Fruit fly (Drosophila melanogaster) whole organism, prepupa: ENCODE results near the gene wkd.

Experiments
- Blimp-1 ChIP-seq: fragments of 200-800 bp; sonication (Bioruptor generic); optimal IDR thresholded peaks from 3 replicates; lab custom pipeline; 2017; ENCODE audit warnings: missing biosample characterization, missing genetic modification characterization, mild to moderate bottlenecking, moderate library complexity, missing genetic modification reagents
- CG10631 ChIP-seq: fragments of 200-800 bp; sonication (Bioruptor generic); optimal IDR thresholded peaks from 2 replicates; lab custom pipeline; 2016; ENCODE audit warnings: missing biosample characterization, missing genetic modification characterization
- CG10669 ChIP-seq: fragments of 200-800 bp; sonication (Bioruptor generic); optimal IDR thresholded peaks from 3 replicates; lab custom pipeline; 2018; ENCODE audit warnings: missing biosample characterization, mild to moderate bottlenecking, missing genetic modification characterization, moderate library complexity
- CG11294 ChIP-seq: fragments of 200-800 bp; sonication (Bioruptor generic); IDR thresholded peaks from 2 replicates; pipeline ENCODE4 v1.3.6; 2022; ENCODE audit warnings: missing biosample characterization, missing genetic modification characterization
- CG11762 ChIP-seq: fragments of 200-800 bp; sonication (Bioruptor generic); optimal IDR thresholded peaks from 3 replicates; lab custom pipeline; 2016; ENCODE audit warnings: missing biosample characterization, missing genetic modification characterization; ENCODE audit not compliant: insufficient read depth
- CG11902 ChIP-seq: fragments of 200-800 bp; sonication (Bioruptor generic); optimal IDR thresholded peaks from 3 replicates; lab custom pipeline; 2016; ENCODE audit warnings: missing biosample characterization, missing genetic modification characterization
- CG15336 ChIP-seq: fragments of 200-800 bp; sonication (Bioruptor generic); IDR thresholded peaks from 2 replicates; pipeline ENCODE4 v1.3.6; 2022; ENCODE audit warnings: missing biosample characterization, missing genetic modification characterization
- CG16779 ChIP-seq: fragments of 200-800 bp; sonication (Bioruptor generic); optimal IDR thresholded peaks from 3 replicates; lab custom pipeline; 2017; ENCODE audit warnings: missing biosample characterization, mild to moderate bottlenecking, missing genetic modification characterization
- CG31627 ChIP-seq: fragments of 200-800 bp; sonication (Bioruptor generic); optimal IDR thresholded peaks from 3 replicates; lab custom pipeline; 2016; ENCODE audit warnings: missing biosample characterization, missing genetic modification characterization
- CG32006 ChIP-seq: fragments of 200-800 bp; sonication (Bioruptor generic); optimal IDR thresholded peaks from 3 replicates; lab custom pipeline; 2017; ENCODE audit warnings: missing biosample characterization, mild to moderate bottlenecking, missing genetic modification characterization
- CG34406 ChIP-seq: fragments of 200-800 bp; sonication (Bioruptor generic); optimal IDR thresholded peaks from 3 replicates; lab custom pipeline; 2016; ENCODE audit warnings: missing biosample characterization, missing genetic modification characterization
- CG3919 ChIP-seq: fragments of 200-800 bp; sonication (Bioruptor generic); optimal IDR thresholded peaks from 3 replicates; lab custom pipeline; 2016; ENCODE audit warnings: missing biosample characterization, missing genetic modification characterization
- CG4318 ChIP-seq: fragments of 200-800 bp; sonication (Bioruptor generic); optimal IDR thresholded peaks from 3 replicates; lab custom pipeline; 2017; ENCODE audit warnings: missing biosample characterization, mild to moderate bottlenecking, missing genetic modification characterization
- CG6163 ChIP-seq: fragments of 200-800 bp; sonication (Bioruptor generic); IDR thresholded peaks from 3 replicates; pipeline ENCODE4 v1.3.6; 2022; ENCODE audit warnings: missing biosample characterization, missing genetic modification characterization
- CG6276 ChIP-seq: fragments of 200-800 bp; sonication (Bioruptor generic); optimal IDR thresholded peaks from 2 replicates; lab custom pipeline; 2017; ENCODE audit warnings: missing biosample characterization, mild to moderate bottlenecking, missing genetic modification characterization
- CG6792 ChIP-seq: fragments of 200-800 bp; sonication (Bioruptor generic); optimal IDR thresholded peaks from 3 replicates; lab custom pipeline; 2016; ENCODE audit warnings: missing biosample characterization, missing genetic modification characterization
- CG6808 ChIP-seq: fragments of 200-800 bp; sonication (Bioruptor generic); optimal IDR thresholded peaks from 3 replicates; lab custom pipeline; 2017; ENCODE audit warnings: missing biosample characterization, missing genetic modification characterization, mild to moderate bottlenecking, moderate library complexity, missing genetic modification reagents
- CG7368 ChIP-seq: fragments of 200-800 bp; sonication (Bioruptor generic); optimal IDR thresholded peaks from 3 replicates; lab custom pipeline; 2016; ENCODE audit warnings: missing biosample characterization, missing genetic modification characterization
- CG8119 ChIP-seq: fragments of 200-800 bp; sonication (Bioruptor generic); IDR thresholded peaks from 3 replicates; pipeline ENCODE4 v1.3.6; 2022; ENCODE audit warnings: missing biosample characterization, missing genetic modification characterization
- CG8319 ChIP-seq: fragments of 200-800 bp; sonication (Bioruptor generic); optimal IDR thresholded peaks from 3 replicates; lab custom pipeline; 2016; ENCODE audit warnings: missing biosample characterization, missing genetic modification characterization
- Eip75B ChIP-seq: fragments of 200-800 bp; sonication (Bioruptor generic); optimal IDR thresholded peaks from 3 replicates; lab custom pipeline; 2016; ENCODE audit warnings: missing biosample characterization, missing genetic modification characterization
- Eip78C ChIP-seq: fragments of 200-800 bp; sonication (Bioruptor generic); peaks from one replicate; lab custom pipeline; 2016; ENCODE audit warnings: missing biosample characterization, missing genetic modification characterization
- Ets21C ChIP-seq: fragments of 200-800 bp; sonication (Bioruptor generic); optimal IDR thresholded peaks from 3 replicates; lab custom pipeline; 2016; ENCODE audit warnings: missing biosample characterization, missing genetic modification characterization
- Ets96B ChIP-seq: fragments of 200-800 bp; optimal IDR thresholded peaks from 2 replicates; lab custom pipeline; 2019; ENCODE audit warnings: missing biosample characterization, mild to moderate bottlenecking, missing genetic modification characterization, moderate library complexity
- Hr38 ChIP-seq: sonication (Bioruptor generic); optimal IDR thresholded peaks from 2 replicates; lab custom pipeline; 2016; ENCODE audit warnings: missing biosample characterization, missing genetic modification characterization
- Hr39 ChIP-seq: fragments of 200-800 bp; sonication (Bioruptor generic); optimal IDR thresholded peaks from 2 replicates; lab custom pipeline; 2016; ENCODE audit warnings: missing biosample characterization, missing genetic modification characterization
- Hr4 ChIP-seq: fragments of 200-800 bp; sonication (Bioruptor generic); optimal IDR thresholded peaks from 3 replicates; lab custom pipeline; 2016; ENCODE audit warnings: missing biosample characterization, missing genetic modification characterization
- Lpt ChIP-seq: fragments of 200-800 bp; sonication (Bioruptor generic); optimal IDR thresholded peaks from 3 replicates; lab custom pipeline; 2016; ENCODE audit warnings: missing biosample characterization, missing genetic modification characterization
- Met ChIP-seq: fragments of 200-800 bp; sonication (Bioruptor generic); optimal IDR thresholded peaks from 3 replicates; lab custom pipeline; 2016; ENCODE audit warnings: missing biosample characterization, missing genetic modification characterization
- Smox ChIP-seq: fragments of 200-800 bp; sonication (Bioruptor generic); optimal IDR thresholded peaks from 3 replicates; lab custom pipeline; 2016; ENCODE audit warnings: missing biosample characterization, missing genetic modification characterization
- Sox14 ChIP-seq: fragments of 200-800 bp; sonication (Bioruptor generic); optimal IDR thresholded peaks from 3 replicates; lab custom pipeline; 2016; ENCODE audit warnings: missing biosample characterization, missing genetic modification characterization
- Sox15 ChIP-seq: fragments of 200-800 bp; sonication (Bioruptor generic); optimal IDR thresholded peaks from 3 replicates; lab custom pipeline; 2016; ENCODE audit warnings: missing biosample characterization, missing genetic modification characterization
- achi ChIP-seq: fragments of 200-800 bp; sonication (Bioruptor generic); optimal IDR thresholded peaks from 3 replicates; lab custom pipeline; 2016; ENCODE audit warnings: missing biosample characterization, missing genetic modification characterization
- acj6 ChIP-seq: fragments of 200-800 bp; sonication (Bioruptor generic); optimal IDR thresholded peaks from 3 replicates; lab custom pipeline; 2016; ENCODE audit warnings: missing biosample characterization, missing genetic modification characterization
- dac ChIP-seq: fragments of 200-800 bp; sonication (Bioruptor generic); optimal IDR thresholded peaks from 2 replicates; lab custom pipeline; 2017; ENCODE audit warnings: missing biosample characterization, mild to moderate bottlenecking, missing genetic modification characterization
- eg ChIP-seq: fragments of 200-800 bp; sonication (Bioruptor generic); IDR thresholded peaks from 3 replicates; pipeline ENCODE4 v1.3.6; 2022; ENCODE audit warnings: missing biosample characterization, missing genetic modification characterization
- esn ChIP-seq: fragments of 200-800 bp; sonication (Bioruptor generic); optimal IDR thresholded peaks from 2 replicates; lab custom pipeline; 2016; ENCODE audit warnings: missing biosample characterization, mild to moderate bottlenecking, missing genetic modification characterization, moderate library complexity
- fd85E ChIP-seq: fragments of 200-800 bp; sonication (Bioruptor generic); optimal IDR thresholded peaks from 3 replicates; lab custom pipeline; 2016; ENCODE audit warnings: missing biosample characterization, missing genetic modification characterization
- lz ChIP-seq: fragments of 200-800 bp; sonication (Bioruptor generic); optimal IDR thresholded peaks from 3 replicates; lab custom pipeline; 2016; ENCODE audit warnings: missing biosample characterization, missing genetic modification characterization
- pdm3 ChIP-seq: fragments of 200-800 bp; sonication (Bioruptor generic); optimal IDR thresholded peaks from 3 replicates; lab custom pipeline; 2016; ENCODE audit warnings: missing biosample characterization, missing genetic modification characterization
- spab ChIP-seq: fragments of 200-800 bp; sonication (Bioruptor generic); optimal IDR thresholded peaks from 2 replicates; lab custom pipeline; 2017; ENCODE audit warnings: missing biosample characterization, mild to moderate bottlenecking, missing genetic modification characterization, missing genetic modification reagents
- ss ChIP-seq, 2 experiments: fragments of 200-800 bp; sonication (Bioruptor generic); optimal IDR thresholded peaks; 2 replicates in 1 of 2; 3 replicates in 1 of 2; lab custom pipeline; 2017 to 2018; ENCODE audit warnings: mild to moderate bottlenecking in 2 of 2, missing biosample characterization in 2 of 2, missing genetic modification characterization in 2 of 2, moderate library complexity in 1 of 2
- svp ChIP-seq: fragments of 200-800 bp; sonication (Bioruptor generic); peaks from one replicate; lab custom pipeline; 2016; ENCODE audit warnings: missing biosample characterization, missing genetic modification characterization
- topi ChIP-seq: fragments of 200-800 bp; sonication (Bioruptor generic); optimal IDR thresholded peaks from 3 replicates; lab custom pipeline; 2016; ENCODE audit warnings: missing biosample characterization, missing genetic modification characterization
- vri ChIP-seq: fragments of 200-800 bp; sonication (Bioruptor generic); optimal IDR thresholded peaks from 3 replicates; lab custom pipeline; 2016; ENCODE audit warnings: missing biosample characterization, mild to moderate bottlenecking, missing genetic modification characterization

The wkd gene

DNA sequence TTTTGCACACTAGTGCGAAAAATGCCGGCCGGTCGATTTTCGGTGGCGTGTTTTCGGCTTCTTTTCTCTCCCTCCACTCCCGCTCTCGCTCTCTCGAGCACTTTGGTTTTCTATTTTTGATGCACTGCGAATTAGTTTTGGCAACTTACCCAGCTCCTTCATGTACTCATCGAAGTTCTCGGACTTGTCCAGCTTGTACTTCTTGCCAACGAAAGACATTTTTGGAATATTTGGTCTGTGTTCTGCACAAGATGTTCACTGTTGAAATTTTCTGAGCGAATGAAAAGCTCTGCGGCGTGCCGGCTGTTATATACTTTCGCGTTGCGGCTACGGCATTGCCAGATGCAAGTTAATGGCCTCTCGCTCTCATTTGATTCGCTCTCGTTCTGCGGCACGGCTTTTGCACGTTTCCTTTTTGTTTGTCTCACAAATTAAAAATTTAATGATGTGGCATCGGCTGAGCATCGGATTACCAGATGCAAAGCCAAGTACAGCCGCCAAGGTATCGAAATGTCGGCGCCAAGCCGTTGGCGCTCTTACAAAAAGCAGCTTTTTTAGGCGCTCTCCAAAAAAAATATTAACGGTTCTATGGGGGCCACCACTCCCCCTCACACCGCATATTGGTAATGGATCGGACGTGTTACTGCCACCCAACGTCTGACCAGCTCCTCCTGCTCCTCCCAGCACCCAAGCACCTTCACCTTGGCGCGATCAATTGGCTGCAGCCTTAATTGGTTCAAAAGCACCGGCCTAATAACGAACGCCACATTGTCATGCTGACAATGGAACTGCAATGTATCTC lies 14.4 kb upstream of the wkd start, which contains the start of the genes fabp and sea (continued):
- TF ChIP-seq CG15336 (GFP tag; lab: Robert Waterston, UW) (peak; percentile 50; the same call in 1 of the 2 replicates), CG11294 (no peak), CG6808 (GFP tag; lab: Kevin White, UChicago) (peak; percentile 44), CG7368 (GFP tag; lab: Kevin White, UChicago) (no peak), Hr39 (GFP tag; lab: Kevin White, UChicago) (no peak), Blimp-1 (GFP tag; lab: Kevin White, UChicago) (no peak), CG8319 (GFP tag; lab: Kevin White, UChicago) (no peak), CG16779 (tag; lab: Kevin White, UChicago) (peak; percentile 39), dac (GFP tag; lab: Kevin White, UChicago) (no peak), CG6276 (peak; percentile 39), vri (GFP tag; lab: Kevin White, UChicago) (peak; percentile 66), ss (GFP tag; optimal IDR thresholded peaks at IDR 0.05; lab: Kevin White, UChicago) (peak; percentile 27 to 46), CG6163 (GFP tag; lab: Robert Waterston, UW) (peak; percentile 54; the same call in 1 of the 3 replicates), lz (GFP tag; lab: Kevin White, UChicago) (no peak), fd85E (peak; percentile 46), Ets21C (GFP tag; lab: Kevin White, UChicago) (no peak), Lpt (GFP tag; lab: Kevin White, UChicago) (no peak)

DNA sequence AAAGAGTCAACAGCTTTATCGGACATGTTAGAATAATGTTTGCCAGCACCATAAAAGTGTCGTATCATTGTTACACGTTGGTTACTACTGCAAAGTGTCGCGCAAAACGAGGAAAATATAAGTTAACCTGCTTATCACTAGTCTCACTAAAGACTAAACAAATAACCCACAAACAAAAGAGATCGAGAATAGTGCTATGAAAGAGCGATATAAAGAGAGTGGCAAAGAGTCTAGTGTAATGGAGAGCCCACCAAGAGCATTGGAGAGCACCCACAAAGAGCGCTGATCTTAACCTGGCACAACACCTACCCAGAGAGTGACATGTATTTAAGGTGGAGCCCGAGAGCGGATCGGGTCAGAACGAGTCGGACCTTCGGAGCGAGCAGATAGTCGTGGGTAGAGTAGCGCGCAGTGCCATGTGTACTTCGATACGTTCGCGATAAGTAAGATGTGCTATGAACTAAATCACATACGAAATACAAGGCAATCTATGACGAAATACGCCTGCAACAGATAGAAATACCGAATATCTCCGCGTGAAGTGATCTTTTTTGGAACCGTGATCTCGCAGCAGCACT lies 12.4 kb upstream of the wkd start, which contains the start of gene Mrp4:
TSS of gene Mrp4 (plus strand) at position 378 of the 578 bp plus-strand sequence.
- peak; percentile 32 for TF ChIP-seq CG3919 (GFP tag; lab: Kevin White, UChicago)
- TF ChIP-seq CG31627 (GFP tag; lab: Kevin White, UChicago) = no peak
- TF ChIP-seq CG11762 (GFP tag; lab: Kevin White, UChicago) = peak; percentile 16
- TF ChIP-seq CG11902 (GFP tag; lab: Kevin White, UChicago) = no peak
- no peak for TF ChIP-seq Ets21C (GFP tag; lab: Kevin White, UChicago)
- TF ChIP-seq Hr38 (GFP tag; lab: Kevin White, UChicago) = no peak
- TF ChIP-seq Eip78C (GFP tag; lab: Kevin White, UChicago) = peak; percentile 68
- no peak for TF ChIP-seq Hr4 (GFP tag; lab: Kevin White, UChicago)
- no peak for TF ChIP-seq CG10669 (GFP tag; lab: Kevin White, UChicago)
- no peak for TF ChIP-seq Eip75B (GFP tag; lab: Kevin White, UChicago)
- TF ChIP-seq eg = peak; percentile 70; the same call in 2 of the 3 replicates
- TF ChIP-seq CG8119 (GFP tag; lab: Robert Waterston, UW) = peak; percentile 67; the same call in 2 of the 3 replicates
- no peak for TF ChIP-seq Ets96B (tag; lab: Kevin White, UChicago)
- peak; percentile 22; the same call in 1 of the 2 replicates for TF ChIP-seq CG11294
- no peak for TF ChIP-seq achi (GFP tag; lab: Kevin White, UChicago)
- no peak for TF ChIP-seq Sox15
- no peak for TF ChIP-seq pdm3 (GFP tag; lab: Kevin White, UChicago)
- no peak for TF ChIP-seq Lpt (GFP tag; lab: Kevin White, UChicago)
- peak; percentile 80 for TF ChIP-seq CG15336 (GFP tag; lab: Robert Waterston, UW)
- TF ChIP-seq CG16779 (tag; lab: Kevin White, UChicago) = peak; percentile 62
- peak; percentile 76 for TF ChIP-seq CG6163 (GFP tag; lab: Robert Waterston, UW)
- peak; percentile 43 for TF ChIP-seq CG6808 (GFP tag; lab: Kevin White, UChicago)
- TF ChIP-seq CG32006 (GFP tag; lab: Kevin White, UChicago) = no peak
- TF ChIP-seq esn (GFP tag; lab: Kevin White, UChicago) = no peak
- TF ChIP-seq acj6 (GFP tag; lab: Kevin White, UChicago) = no peak
- no peak for TF ChIP-seq topi (GFP tag; lab: Kevin White, UChicago)
- peak; percentile 97 for TF ChIP-seq svp (GFP tag; lab: Kevin White, UChicago)
- TF ChIP-seq CG8319 (GFP tag; lab: Kevin White, UChicago) = no peak
- TF ChIP-seq CG4318 (GFP tag; lab: Kevin White, UChicago) = no peak
- no peak for TF ChIP-seq Met
- no peak for TF ChIP-seq lz (GFP tag; lab: Kevin White, UChicago)
- no peak for TF ChIP-seq Smox (GFP tag; lab: Kevin White, UChicago)
- no peak for TF ChIP-seq CG6792
- TF ChIP-seq fd85E = peak; percentile 50
- TF ChIP-seq spab (GFP tag; lab: Kevin White, UChicago) = no peak
- TF ChIP-seq CG34406 (GFP tag; lab: Kevin White, UChicago) = no peak
- TF ChIP-seq Blimp-1 (GFP tag; lab: Kevin White, UChicago) = no peak
- TF ChIP-seq ss (GFP tag; optimal IDR thresholded peaks at IDR 0.05; lab: Kevin White, UChicago) = peak; percentile 60 to 65
- peak; percentile 19 for TF ChIP-seq CG7368 (GFP tag; lab: Kevin White, UChicago)
- no peak for TF ChIP-seq CG10631
- no peak for TF ChIP-seq Hr39 (GFP tag; lab: Kevin White, UChicago)
- no peak for TF ChIP-seq Sox14 (GFP tag; lab: Kevin White, UChicago)
